Fruit fly (Drosophila melanogaster): ENCODE data around the gene CG34132.

Gene CG34132

DNA sequence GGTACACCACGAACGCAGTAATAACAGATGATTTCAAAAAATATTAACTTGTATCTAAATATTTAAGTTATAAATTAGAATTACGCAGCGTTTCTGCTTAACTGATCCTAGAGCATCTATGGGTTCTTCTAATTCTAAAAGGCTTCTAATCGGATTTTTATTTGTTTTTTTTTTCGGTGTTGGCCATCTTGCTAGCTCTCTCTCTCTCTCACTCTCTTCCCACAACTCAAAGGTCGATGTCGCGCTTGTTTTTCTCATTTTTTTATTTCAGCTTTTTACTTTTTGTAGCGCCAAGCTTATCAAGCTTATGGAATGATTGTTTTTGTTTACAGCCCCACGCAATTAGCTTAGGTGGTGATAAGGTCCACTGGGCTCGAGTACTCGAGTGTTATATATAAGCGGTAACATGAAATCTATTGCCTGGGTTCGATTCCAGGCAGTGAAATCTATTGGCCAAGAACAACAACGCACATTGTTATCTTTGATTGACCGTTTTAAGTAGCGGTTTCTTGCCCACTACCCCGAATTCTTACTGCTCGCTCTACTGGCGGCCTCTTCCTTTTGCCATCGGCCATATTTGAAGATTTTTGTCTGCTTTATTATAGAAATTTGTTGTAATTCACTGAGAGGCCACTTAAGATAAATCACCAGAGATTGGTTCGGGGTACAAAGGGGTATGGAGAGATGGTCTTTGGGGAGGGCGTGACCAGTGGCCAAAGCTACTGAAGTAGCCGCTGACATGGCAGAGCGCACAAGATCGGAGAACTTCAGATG is 41.2 kb downstream of the CG34132 start (continued):
- TF ChIP-seq CG17912 (GFP tag; optimal IDR thresholded peaks at IDR 0.05): no peak
- peak; percentile 38; the same call in 2 of the 3 replicates for TF ChIP-seq row (GFP tag; IDR thresholded peaks at IDR 0.05)
- TF ChIP-seq GATAe (GFP tag; conservative IDR thresholded peaks at IDR 0.05): peak; percentile 67; the same call in 1 of the 2 replicates
- no peak for TF ChIP-seq Lpt (GFP tag; optimal IDR thresholded peaks at IDR 0.05)
- no peak for TF ChIP-seq fd96Cb (tag; optimal IDR thresholded peaks at IDR 0.05)
- TF ChIP-seq ato (GFP tag; IDR thresholded peaks at IDR 0.05; ENCODE audit: partially characterized antibody): no peak
- no peak for TF ChIP-seq odd (GFP tag; optimal IDR thresholded peaks at IDR 0.05)
- no peak for TF ChIP-seq al (GFP tag; IDR thresholded peaks at IDR 0.05)
- no peak for TF ChIP-seq gce (GFP tag; IDR thresholded peaks at IDR 0.05)
- TF ChIP-seq HmgZ (tag; optimal IDR thresholded peaks at IDR 0.05): no peak
- no peak for TF ChIP-seq gt (GFP tag; IDR thresholded peaks at IDR 0.05)
- TF ChIP-seq Doc2 (GFP tag; IDR thresholded peaks at IDR 0.05): no peak
- TF ChIP-seq CG2129 (GFP tag; IDR thresholded peaks at IDR 0.05; ENCODE audit: partially characterized antibody): no peak
- no peak for TF ChIP-seq mld (GFP tag; IDR thresholded peaks at IDR 0.05; ENCODE audit: partially characterized antibody)
- TF ChIP-seq CG4424 (GFP tag; optimal IDR thresholded peaks at IDR 0.05): no peak
- no peak for TF ChIP-seq CG2678 (tag; optimal IDR thresholded peaks at IDR 0.05)
- no peak for TF ChIP-seq CG14050 (GFP tag; IDR thresholded peaks at IDR 0.05)
- TF ChIP-seq CG10267 (tag; optimal IDR thresholded peaks at IDR 0.05): no peak
- no peak for TF ChIP-seq tap (tag; optimal IDR thresholded peaks at IDR 0.05)
- no peak for TF ChIP-seq trem (tag; optimal IDR thresholded peaks at IDR 0.05)
- TF ChIP-seq lbe (GFP tag; optimal IDR thresholded peaks at IDR 0.05): peak; percentile 33
- no peak for TF ChIP-seq CG15073 (GFP tag; optimal IDR thresholded peaks at IDR 0.05)

DNA sequence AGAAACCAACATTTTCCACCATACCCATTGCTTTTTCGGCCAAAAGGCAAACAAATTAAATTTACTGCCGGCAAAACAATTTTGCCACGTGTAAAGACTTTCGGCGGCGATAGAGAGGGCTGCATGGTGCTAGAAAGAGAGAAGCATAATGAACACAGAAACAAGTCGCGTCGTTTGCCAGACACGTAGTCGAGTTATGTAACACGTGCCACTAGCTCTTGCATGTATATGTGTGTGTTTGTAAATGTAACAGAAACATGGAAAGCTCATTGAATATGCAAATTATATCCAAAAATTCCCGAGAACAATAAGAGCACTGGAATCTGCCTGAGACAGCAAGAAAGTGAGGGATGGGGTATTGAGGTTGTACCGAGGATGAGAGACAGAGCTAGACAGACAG is 45.4 kb downstream of the CG34132 start:
- TF ChIP-seq Pdp1 (GFP tag; optimal IDR thresholded peaks at IDR 0.05) (peak in 1 of 2 experiments; percentile 79), nerfin-1 (tag; optimal IDR thresholded peaks at IDR 0.05) (peak; percentile 49), Elba2 (GFP tag; optimal IDR thresholded peaks at IDR 0.05) (no peak), twi (tag; optimal IDR thresholded peaks at IDR 0.05) (no peak), CG31365 (tag; optimal IDR thresholded peaks at IDR 0.05) (no peak), slp2 (GFP tag; optimal IDR thresholded peaks at IDR 0.05) (no peak), sd (tag; optimal IDR thresholded peaks at IDR 0.05) (peak; percentile 62), Vsx1 (GFP tag; optimal IDR thresholded peaks at IDR 0.05) (no peak), CG14965 (GFP tag; optimal IDR thresholded peaks at IDR 0.05; ENCODE audit: borderline replicate concordance) (no peak), CG10979 (tag; optimal IDR thresholded peaks at IDR 0.05) (no peak), Hey (tag; optimal IDR thresholded peaks at IDR 0.05) (peak; percentile 31), CG6813 (GFP tag; optimal IDR thresholded peaks at IDR 0.05) (no peak), dmrt99B (tag; optimal IDR thresholded peaks at IDR 0.05) (no peak), mirr (GFP tag; optimal IDR thresholded peaks at IDR 0.05) (peak; percentile 16), CG17612 (GFP tag; IDR thresholded peaks at IDR 0.05) (no peak), abd-A (tag; optimal IDR thresholded peaks at IDR 0.05) (peak; percentile 74), Med (GFP tag) (peak; percentile 16)

All from whole organism, embryonic.